Worm (Caenorhabditis elegans) whole organism, late embryonic: Measurements from ENCODE around the gene cht-6.

Experiments used
- ahr-1 ChIP-seq: sonication (generic microtip); optimal IDR thresholded peaks from 2 replicates; lab custom pipeline; 2016; ENCODE audit warnings: missing genetic modification characterization, missing compliant biosample characterization
- ceh-2 ChIP-seq: sonication (generic microtip); optimal IDR thresholded peaks from 2 replicates; lab custom pipeline; 2016; ENCODE audit warnings: missing genotype, missing genetic modification characterization, missing compliant biosample characterization
- ceh-31 ChIP-seq: sonication (generic microtip); optimal IDR thresholded peaks from 2 replicates; lab custom pipeline; 2016; ENCODE audit warnings: missing genetic modification characterization, missing compliant biosample characterization
- dmd-4 ChIP-seq: sonication (generic microtip); optimal IDR thresholded peaks from 2 replicates; lab custom pipeline; 2016; ENCODE audit warnings: borderline replicate concordance, missing genetic modification characterization, missing compliant biosample characterization
- hlh-15 ChIP-seq: sonication (generic microtip); optimal IDR thresholded peaks from 2 replicates; lab custom pipeline; 2016; ENCODE audit warnings: missing genetic modification characterization, missing compliant biosample characterization
- lin-11 ChIP-seq: fragments of 200-800 bp; sonication (Bioruptor generic); optimal IDR thresholded peaks from 2 replicates; lab custom pipeline; 2018; ENCODE audit warnings: mild to moderate bottlenecking, missing genetic modification characterization, missing compliant biosample characterization
- npax-4 ChIP-seq: sonication (generic microtip); optimal IDR thresholded peaks from 2 replicates; lab custom pipeline; 2016; ENCODE audit warnings: missing genetic modification characterization, missing compliant biosample characterization
- pros-1 ChIP-seq: fragments of 150-350 bp; optimal IDR thresholded peaks from 2 replicates; lab custom pipeline; 2014; ENCODE audit warnings: missing biosample characterization, missing genetic modification reagents, missing genetic modification characterization

DNA sequence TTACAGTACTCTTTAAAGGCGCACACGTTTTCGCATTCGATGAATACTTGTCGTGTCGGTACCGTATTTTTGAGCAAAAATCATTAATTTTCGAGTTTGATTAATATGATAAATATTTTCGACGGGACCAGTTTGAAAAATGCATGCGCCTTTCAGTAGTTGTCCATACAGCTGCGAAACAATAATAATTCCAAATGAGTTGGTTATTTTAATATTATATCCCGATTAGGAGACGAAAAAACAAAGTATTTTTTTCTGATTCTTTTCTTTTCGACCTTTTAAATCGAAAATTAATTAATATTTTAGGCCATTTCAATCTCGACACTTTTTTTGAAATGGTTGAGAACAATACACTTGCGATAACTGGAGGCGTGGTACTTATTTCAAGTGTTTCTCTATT is 23.8 kb downstream of the cht-6 start, which contains the start of gene T05H4.4:
- TF ChIP-seq dmd-4 (tag; lab: Kevin White, UChicago): no peak
- TF ChIP-seq ahr-1: no peak
- no peak for TF ChIP-seq hlh-15
- TF ChIP-seq ceh-31 (tag; lab: Kevin White, UChicago): no peak
- TF ChIP-seq lin-11 (tag; lab: Kevin White, UChicago): no peak
- no peak for TF ChIP-seq npax-4 (tag; lab: Kevin White, UChicago)
- no peak for TF ChIP-seq ceh-2 (tag; lab: Kevin White, UChicago)
- TF ChIP-seq pros-1 (tag; lab: Kevin White, UChicago): no peak
